Worm (Caenorhabditis elegans) whole organism, L1 larva: ENCODE results near the gene msh-5.

Source experiments
- C04F5.9 ChIP-seq: sonication (generic microtip); optimal IDR thresholded peaks from 2 replicates; lab custom pipeline; 2016; ENCODE audit warnings: missing genetic modification characterization, missing compliant biosample characterization
- C16A3.4 ChIP-seq: fragments of 150-350 bp; optimal IDR thresholded peaks from 2 replicates; lab custom pipeline; 2014; ENCODE audit warnings: missing biosample characterization, missing genetic modification characterization
- F16B12.6 ChIP-seq: fragments of 150-350 bp; optimal IDR thresholded peaks from 2 replicates; lab custom pipeline; 2014; ENCODE audit warnings: missing biosample characterization, missing genetic modification characterization
- alr-1 ChIP-seq: fragments of 200-800 bp; sonication (Bioruptor generic); optimal IDR thresholded peaks from 2 replicates; lab custom pipeline; 2018; ENCODE audit warnings: borderline replicate concordance, mild to moderate bottlenecking, missing genetic modification characterization, missing compliant biosample characterization
- ceh-63 ChIP-seq: fragments of 200-800 bp; sonication (Bioruptor generic); optimal IDR thresholded peaks from 2 replicates; lab custom pipeline; 2018; ENCODE audit warnings: mild to moderate bottlenecking, missing genetic modification characterization, missing compliant biosample characterization
- ceh-88 ChIP-seq: fragments of 200-800 bp; sonication (Bioruptor generic); IDR thresholded peaks from 2 replicates; pipeline ENCODE4 v1.3.6; 2022; ENCODE audit warnings: missing genetic modification characterization, missing compliant biosample characterization
- efl-1 ChIP-seq, 4 experiments: fragments of 150-350 bp; optimal IDR thresholded peaks in 3 of 4; peaks in 1 of 4; 1 replicate in 1 of 4; 2 replicates in 3 of 4; lab custom pipeline; 2014; ENCODE audit warnings: missing biosample characterization in 2 of 4, missing genetic modification characterization in 2 of 4, missing genetic modification reagents in 2 of 4
- egl-13 ChIP-seq: sonication (generic microtip); optimal IDR thresholded peaks from 2 replicates; lab custom pipeline; 2016; ENCODE audit warnings: missing genotype, missing genetic modification reagents, missing genetic modification characterization, missing compliant biosample characterization
- elt-2 ChIP-seq: sonication (generic microtip); optimal IDR thresholded peaks from 2 replicates; lab custom pipeline; 2016; ENCODE audit warnings: missing genetic modification characterization, mild to moderate bottlenecking, inconsistent platforms, missing compliant biosample characterization, missing genetic modification reagents
- fkh-4 ChIP-seq: sonication (generic microtip); optimal IDR thresholded peaks from 2 replicates; lab custom pipeline; 2016; ENCODE audit warnings: missing compliant biosample characterization, missing genetic modification characterization, borderline replicate concordance
- fos-1 ChIP-seq: fragments of 150-350 bp; optimal IDR thresholded peaks from 2 replicates; lab custom pipeline; 2014; ENCODE audit warnings: missing biosample characterization, missing genetic modification characterization
- hlh-4 ChIP-seq: sonication (generic microtip); optimal IDR thresholded peaks from 2 replicates; lab custom pipeline; 2016; ENCODE audit warnings: mild to moderate bottlenecking, missing genetic modification characterization, missing compliant biosample characterization
- hpl-2 ChIP-seq: fragments of 150-350 bp; optimal IDR thresholded peaks from 2 replicates; lab custom pipeline; 2014; ENCODE audit warnings: missing biosample characterization, missing genetic modification reagents, missing genetic modification characterization
- irx-1 ChIP-seq: sonication (generic microtip); optimal IDR thresholded peaks from 2 replicates; lab custom pipeline; 2016; ENCODE audit warnings: missing genetic modification characterization, missing compliant biosample characterization
- jun-1 ChIP-seq: fragments of 150-350 bp; optimal IDR thresholded peaks from 2 replicates; lab custom pipeline; 2014; ENCODE audit warnings: missing biosample characterization, missing genetic modification reagents, missing genetic modification characterization
- lin-14 ChIP-seq: fragments of 200-800 bp; sonication (Bioruptor generic); optimal IDR thresholded peaks from 2 replicates; lab custom pipeline; 2018; ENCODE audit warnings: mild to moderate bottlenecking, missing genetic modification characterization, moderate library complexity, missing compliant biosample characterization
- lin-35 ChIP-seq, 2 experiments: fragments of 150-350 bp; optimal IDR thresholded peaks; 2 replicates each; lab custom pipeline; 2014; ENCODE audit warnings: missing biosample characterization in 2 of 2, missing genetic modification characterization in 2 of 2, missing genetic modification reagents in 2 of 2
- lir-3 ChIP-seq: sonication (generic microtip); optimal IDR thresholded peaks from 2 replicates; lab custom pipeline; 2016; ENCODE audit warnings: mild to moderate bottlenecking, missing genetic modification characterization, moderate library complexity, missing compliant biosample characterization; ENCODE audit not compliant: poor library complexity
- mab-9 ChIP-seq: fragments of 200-800 bp; sonication (Bioruptor generic); IDR thresholded peaks from 2 replicates; pipeline ENCODE4 v1.3.6; 2022; ENCODE audit warnings: missing genetic modification reagents, missing genetic modification characterization, missing compliant biosample characterization
- mef-2 ChIP-seq: fragments of 150-350 bp; optimal IDR thresholded peaks from 2 replicates; lab custom pipeline; 2014; ENCODE audit warnings: missing biosample characterization, missing genetic modification characterization
- mep-1 ChIP-seq: fragments of 150-350 bp; optimal IDR thresholded peaks from 2 replicates; lab custom pipeline; 2014; ENCODE audit warnings: missing biosample characterization, missing genetic modification characterization
- nhr-11 ChIP-seq: fragments of 150-350 bp; optimal IDR thresholded peaks from 2 replicates; lab custom pipeline; 2014; ENCODE audit warnings: missing biosample characterization, missing genetic modification characterization
- nhr-28 ChIP-seq: fragments of 150-350 bp; optimal IDR thresholded peaks from 2 replicates; lab custom pipeline; 2014; ENCODE audit warnings: missing biosample characterization, missing genetic modification characterization
- nhr-71 ChIP-seq: sonication (generic microtip); optimal IDR thresholded peaks from 2 replicates; lab custom pipeline; 2016; ENCODE audit warnings: mild to moderate bottlenecking, missing genetic modification characterization, moderate library complexity, missing compliant biosample characterization
- nhr-76 ChIP-seq: sonication (generic microtip); optimal IDR thresholded peaks from 2 replicates; lab custom pipeline; 2017; ENCODE audit warnings: missing biosample characterization, missing genetic modification characterization
- nhr-85 ChIP-seq: sonication (generic microtip); peaks from one replicate; lab custom pipeline; 2016; ENCODE audit warnings: missing genetic modification characterization, inconsistent platforms, missing compliant biosample characterization
- nhr-90 ChIP-seq: sonication (generic microtip); optimal IDR thresholded peaks from 2 replicates; lab custom pipeline; 2016; ENCODE audit warnings: mild to moderate bottlenecking, missing genetic modification characterization, missing compliant biosample characterization; ENCODE audit not compliant: poor library complexity
- pag-3 ChIP-seq: sonication (generic microtip); optimal IDR thresholded peaks from 2 replicates; lab custom pipeline; 2017; ENCODE audit warnings: missing genetic modification characterization, mild to moderate bottlenecking, missing compliant biosample characterization, antibody characterized with exemption, borderline replicate concordance; ENCODE audit not compliant: insufficient read depth
- rnt-1 ChIP-seq: sonication (generic microtip); optimal IDR thresholded peaks from 2 replicates; lab custom pipeline; 2016; ENCODE audit warnings: mild to moderate bottlenecking, missing genetic modification characterization, moderate library complexity, missing compliant biosample characterization
- skn-1 ChIP-seq: fragments of 150-350 bp; optimal IDR thresholded peaks from 2 replicates; lab custom pipeline; 2014; ENCODE audit warnings: missing biosample characterization, missing genetic modification characterization
- snpc-4 ChIP-seq: fragments of 150-350 bp; optimal IDR thresholded peaks from 2 replicates; lab custom pipeline; 2014; ENCODE audit warnings: missing biosample characterization, missing genetic modification characterization
- sox-4 ChIP-seq: sonication (generic microtip); optimal IDR thresholded peaks from 2 replicates; lab custom pipeline; 2016; ENCODE audit warnings: missing genetic modification characterization, missing compliant biosample characterization
- sptf-1 ChIP-seq: fragments of 150-350 bp; optimal IDR thresholded peaks from 2 replicates; lab custom pipeline; 2014; ENCODE audit warnings: missing biosample characterization, missing genetic modification characterization
- sup-37 ChIP-seq: fragments of 200-800 bp; sonication (Bioruptor generic); optimal IDR thresholded peaks from 2 replicates; lab custom pipeline; 2018; ENCODE audit warnings: mild to moderate bottlenecking, missing genetic modification characterization, missing compliant biosample characterization
- swsn-7 ChIP-seq: sonication (generic microtip); optimal IDR thresholded peaks from 2 replicates; lab custom pipeline; 2016; ENCODE audit warnings: missing genetic modification characterization, missing compliant biosample characterization
- unc-62 ChIP-seq: fragments of 150-350 bp; optimal IDR thresholded peaks from 2 replicates; lab custom pipeline; 2014; ENCODE audit warnings: missing biosample characterization, missing genetic modification reagents, missing genetic modification characterization
- vab-15 ChIP-seq: sonication (generic microtip); optimal IDR thresholded peaks from 2 replicates; lab custom pipeline; 2017; ENCODE audit warnings: missing genotype, mild to moderate bottlenecking, missing genetic modification characterization, missing compliant biosample characterization
- xbp-1 ChIP-seq: sonication (generic microtip); optimal IDR thresholded peaks from 2 replicates; lab custom pipeline; 2016; ENCODE audit warnings: missing genetic modification characterization, missing compliant biosample characterization
- ztf-4 ChIP-seq: fragments of 150-350 bp; optimal IDR thresholded peaks from 2 replicates; lab custom pipeline; 2014; ENCODE audit warnings: missing biosample characterization, missing genetic modification characterization

The msh-5 gene

DNA sequence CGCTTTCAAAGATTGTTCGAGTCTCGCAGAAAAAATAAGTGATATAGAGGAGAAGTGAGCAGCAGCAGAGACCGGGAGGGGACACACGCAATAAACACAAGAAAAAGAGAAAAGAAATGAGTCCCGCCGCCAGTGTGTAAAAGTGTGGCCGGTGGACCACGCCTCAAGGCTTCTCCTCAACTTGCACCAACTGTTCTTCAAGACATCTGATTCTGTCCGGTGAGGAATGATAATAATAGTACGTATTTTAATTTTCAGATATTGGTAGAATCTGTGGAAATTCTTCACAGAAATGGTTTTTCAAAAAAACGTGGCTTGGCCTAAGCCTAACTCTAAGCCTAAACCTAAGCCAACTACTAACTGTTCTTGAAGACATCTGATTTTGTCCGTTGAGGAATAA lies 24.3 kb downstream of the msh-5 start, which contains the start of gene lev-1:
Gene lev-1, minus strand, starts transcription at position 101 of the 400 bp plus-strand sequence.
- TF ChIP-seq alr-1 (tag; lab: Kevin White, UChicago) (no peak), swsn-7 (tag; lab: Kevin White, UChicago) (no peak), C04F5.9 (no peak), nhr-85 (tag; lab: Kevin White, UChicago) (peak; percentile 34)

DNA sequence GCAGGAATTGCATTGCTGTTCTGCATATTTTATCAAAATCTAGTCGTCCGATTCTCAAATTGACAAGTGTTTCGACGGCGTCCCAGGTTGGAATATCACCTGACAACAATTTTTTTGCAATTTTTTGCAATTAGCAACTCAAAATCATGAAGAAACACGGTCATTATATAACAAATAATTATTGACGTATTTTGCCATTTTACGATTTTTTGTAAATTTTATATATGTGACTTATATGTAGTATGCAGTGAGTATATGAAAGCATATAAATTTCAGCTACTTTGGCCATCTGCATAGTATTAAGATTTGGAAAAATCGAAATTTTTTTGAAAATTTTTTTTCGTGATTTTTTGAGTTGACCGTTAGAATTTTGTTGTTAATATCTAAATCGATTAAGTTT lies 25.7 kb downstream of the msh-5 start, which contains the start of gene F58D2.3:
Gene F58D2.3, minus strand, starts transcription at position 101 of the 400 bp plus-strand sequence.
- TF ChIP-seq mab-9 (GFP tag; lab: Robert Waterston, UW): 0 out of 2 replicates have a peak, but pooled peaks have one; percentile 16
- TF ChIP-seq C16A3.4 (tag; lab: Kevin White, UChicago): no peak

DNA sequence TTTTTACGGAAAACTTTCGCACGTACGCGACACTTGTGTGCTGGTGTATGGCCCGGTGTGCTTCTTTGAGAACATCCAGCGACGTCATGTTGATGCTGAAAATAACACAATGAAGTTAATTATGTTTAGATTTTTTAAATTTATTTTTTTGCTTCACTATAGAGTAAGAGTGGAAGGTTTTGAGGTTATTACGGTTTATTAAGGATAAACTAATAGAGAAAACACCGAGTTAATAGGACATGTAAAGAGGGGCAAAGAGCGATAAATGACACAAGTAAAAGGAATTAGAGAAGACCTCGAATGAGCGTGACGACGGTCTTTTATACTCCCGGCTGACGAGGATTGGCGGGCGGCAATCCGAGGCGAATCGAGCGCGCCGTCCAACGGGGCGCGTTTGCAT lies 33.9 kb downstream of the msh-5 start, which contains the start of gene F58D2.4:
Gene F58D2.4, minus strand, starts transcription at position 101 of the 400 bp plus-strand sequence.
- TF ChIP-seq snpc-4 (tag; lab: Kevin White, UChicago): no peak
- no peak for TF ChIP-seq nhr-28
- TF ChIP-seq lin-35 (GFP tag; optimal IDR thresholded peaks at IDR 0.05; lab: Kevin White, UChicago): no peak
- no peak for TF ChIP-seq jun-1 (tag; lab: Kevin White, UChicago)
- TF ChIP-seq ztf-4: no peak
- no peak for TF ChIP-seq pag-3 (tag; lab: Kevin White, UChicago)

DNA sequence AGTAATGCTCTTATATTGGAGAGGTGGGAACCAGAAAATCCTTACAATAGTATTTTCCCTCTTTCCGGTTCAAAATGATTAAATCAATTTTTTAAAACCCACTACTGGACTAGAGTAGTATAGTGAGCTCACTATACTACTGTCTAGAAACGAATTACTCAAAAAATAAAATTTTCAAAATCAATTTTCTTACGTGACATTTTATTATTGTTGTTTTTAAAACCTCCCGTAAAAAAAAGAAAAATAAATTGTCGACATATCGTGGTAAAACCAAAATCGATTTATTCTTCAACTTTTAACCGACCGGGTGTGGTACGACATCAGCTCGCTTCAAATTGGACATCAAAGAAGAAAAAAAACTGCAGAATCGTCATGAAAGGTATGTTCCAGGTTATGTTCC lies 34.4 kb downstream of the msh-5 start, which contains the start of gene F58D2.2:
Gene F58D2.2, plus strand, starts transcription at position 301 of the 400 bp plus-strand sequence.
- TF ChIP-seq irx-1: no peak
- no peak for TF ChIP-seq hlh-4 (tag; lab: Kevin White, UChicago)
- no peak for TF ChIP-seq nhr-76
- TF ChIP-seq fkh-4 (tag; lab: Kevin White, UChicago): no peak
- no peak for TF ChIP-seq xbp-1
- TF ChIP-seq vab-15 (tag; lab: Kevin White, UChicago): no peak
- no peak for TF ChIP-seq nhr-90 (tag; lab: Kevin White, UChicago)
- no peak for TF ChIP-seq hpl-2
- TF ChIP-seq nhr-71 (tag; lab: Kevin White, UChicago): no peak
- no peak for TF ChIP-seq rnt-1
- no peak for TF ChIP-seq ceh-63 (GFP tag; lab: Kevin White, UChicago)

DNA sequence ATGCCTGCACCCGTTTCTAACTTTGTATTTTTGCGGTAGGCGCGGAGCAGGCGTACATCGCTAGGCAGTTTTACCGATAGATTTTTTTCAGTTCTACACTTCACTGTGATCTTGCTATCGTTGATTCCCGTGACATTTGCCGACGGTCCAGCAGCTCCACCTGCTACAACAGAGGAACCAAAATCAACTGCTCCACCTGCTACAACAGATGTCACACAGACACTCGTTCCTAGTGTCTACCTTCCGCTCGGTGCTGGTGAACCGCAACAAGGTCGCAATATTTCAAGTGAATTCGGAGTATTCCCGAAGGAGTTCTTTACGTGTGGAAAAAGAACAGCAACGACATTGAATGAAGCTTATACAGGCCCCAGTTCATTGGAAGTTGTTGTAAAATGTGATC lies 35.0 kb downstream of the msh-5 start:
- TF ChIP-seq efl-1 (optimal IDR thresholded peaks at IDR 0.05; lab: Kevin White, UChicago) (no peak), efl-1 (GFP tag; optimal IDR thresholded peaks at IDR 0.05 in 1 of 2; lab: Kevin White, UChicago) (peak in 1 of 2 experiments; percentile 65), skn-1 (tag; lab: Kevin White, UChicago) (no peak), sup-37 (GFP tag; lab: Kevin White, UChicago) (no peak)

DNA sequence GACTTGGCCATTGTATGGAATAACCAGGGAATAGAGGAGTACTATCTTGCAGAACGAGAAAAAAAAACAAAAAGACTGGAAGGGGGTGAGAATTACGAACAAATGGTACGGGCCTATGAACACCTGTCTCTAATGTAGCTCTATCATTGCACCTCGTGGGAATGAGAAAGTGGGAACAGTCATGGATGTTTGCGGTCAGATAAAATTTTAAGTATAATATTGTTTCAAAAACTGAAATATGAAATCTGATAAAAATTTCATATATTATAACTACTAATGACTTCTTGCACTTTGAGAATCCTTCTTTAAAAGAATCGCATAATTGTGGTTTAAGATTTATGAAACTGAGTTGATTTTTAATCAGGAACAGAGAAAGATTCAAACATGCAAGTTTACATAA lies 38.2 kb downstream of the msh-5 start, which contains the start of gene F58D2.5:
Gene F58D2.5, minus strand, starts transcription at position 101 of the 400 bp plus-strand sequence.
- TF ChIP-seq pag-3 (tag; lab: Kevin White, UChicago) (no peak), elt-2 (tag; lab: Kevin White, UChicago) (no peak), mef-2 (no peak), lin-14 (GFP tag; lab: Kevin White, UChicago) (no peak), C16A3.4 (tag; lab: Kevin White, UChicago) (no peak)

DNA sequence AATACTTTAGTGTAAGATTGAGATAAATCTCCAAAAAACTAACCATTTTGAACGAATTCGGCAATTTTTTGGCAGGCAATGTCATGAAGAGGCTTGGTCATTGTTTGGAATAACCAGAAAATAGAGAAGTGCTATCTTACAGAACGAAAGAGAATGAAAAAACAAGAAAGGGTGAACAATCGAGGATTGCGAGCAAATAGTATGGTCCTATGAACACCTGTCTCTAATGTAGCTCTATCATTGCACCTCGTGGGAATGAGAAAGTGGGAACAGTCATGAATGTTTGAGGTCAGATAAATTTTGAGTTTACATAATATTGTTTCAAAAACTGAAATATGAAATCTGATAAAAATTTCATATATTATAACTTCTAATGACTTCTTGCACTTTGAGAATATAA lies 42.2 kb downstream of the msh-5 start, which contains the start of gene C48D1.1:
Gene C48D1.1, minus strand, starts transcription at position 101 of the 400 bp plus-strand sequence.
- no peak for TF ChIP-seq lir-3 (tag; lab: Kevin White, UChicago)
- no peak for TF ChIP-seq jun-1 (tag; lab: Kevin White, UChicago)
- TF ChIP-seq unc-62 (GFP tag; lab: Kevin White, UChicago): no peak
- TF ChIP-seq egl-13 (tag; lab: Kevin White, UChicago): no peak
- TF ChIP-seq nhr-90 (tag; lab: Kevin White, UChicago): no peak
- no peak for TF ChIP-seq sox-4 (tag; lab: Kevin White, UChicago)
- TF ChIP-seq ceh-88: no peak
- no peak for TF ChIP-seq ztf-4
- no peak for TF ChIP-seq nhr-11
- TF ChIP-seq nhr-76: no peak
- no peak for TF ChIP-seq sptf-1 (tag; lab: Kevin White, UChicago)
- TF ChIP-seq F16B12.6 (tag; lab: Kevin White, UChicago): no peak
- TF ChIP-seq fos-1 (tag; lab: Kevin White, UChicago): no peak
- TF ChIP-seq mep-1 (tag; lab: Kevin White, UChicago): no peak
